Worm (Caenorhabditis elegans): Measurements from ENCODE around the gene emc-5.

- TF ChIP-seq K02D7.2 (tag; optimal IDR thresholded peaks at IDR 0.05) (no peak), F13H6.1 (tag; optimal IDR thresholded peaks at IDR 0.05) (no peak), nhr-11 (tag; optimal IDR thresholded peaks at IDR 0.05) (no peak), C08G9.2 (tag; optimal IDR thresholded peaks at IDR 0.05) (no peak), rnt-1 (tag; optimal IDR thresholded peaks at IDR 0.05) (no peak)
Measured at ce11 chrII:11452498-11453005, 44.0 kb upstream of the emc-5 start, which contains the start of gene rsp-2.
